Worm (Caenorhabditis elegans) whole organism, L4 larva: ENCODE results near the gene srb-18.
"Not testable (repeated sequence)": the region's sequence is repeated elsewhere in the genome, so short reads cannot be mapped to it uniquely, and the experiment has no call there.

ENCODE experiments used
- F10B5.3 ChIP-seq: sonication (generic microtip); optimal IDR thresholded peaks from 2 replicates; lab custom pipeline; 2016; ENCODE audit warnings: mild to moderate bottlenecking, missing genetic modification characterization, missing compliant biosample characterization
- F37D6.2 ChIP-seq: sonication (generic microtip); optimal IDR thresholded peaks from 2 replicates; lab custom pipeline; 2016; ENCODE audit warnings: mild to moderate bottlenecking, missing genetic modification characterization, missing compliant biosample characterization
- F44E2.7 ChIP-seq: fragments of 200-800 bp; sonication (Bioruptor generic); IDR thresholded peaks from 2 replicates; pipeline ENCODE4 v2.1.2; 2022; ENCODE audit warnings: missing genetic modification characterization, missing compliant biosample characterization
- ZK337.2 ChIP-seq: fragments of 200-800 bp; sonication (Bioruptor generic); IDR thresholded peaks from 2 replicates; pipeline ENCODE4 v1.3.6; 2022; ENCODE audit warnings: missing genetic modification reagents, missing genetic modification characterization, missing compliant biosample characterization
- aly-2 ChIP-seq: sonication (generic microtip); optimal IDR thresholded peaks from 2 replicates; lab custom pipeline; 2018; ENCODE audit warnings: missing biosample characterization, missing genetic modification characterization
- ceh-20 ChIP-seq: fragments of 200-800 bp; sonication (Bioruptor generic); IDR thresholded peaks from 2 replicates; pipeline ENCODE4 v1.3.6; 2022; ENCODE audit warnings: missing genetic modification reagents, missing genetic modification characterization, missing compliant biosample characterization
- ceh-32 ChIP-seq: sonication (generic microtip); optimal IDR thresholded peaks from 2 replicates; lab custom pipeline; 2016; ENCODE audit warnings: mild to moderate bottlenecking, missing genetic modification characterization, missing compliant biosample characterization; ENCODE audit not compliant: poor library complexity
- ceh-44 ChIP-seq: fragments of 200-800 bp; sonication (Bioruptor generic); IDR thresholded peaks from 2 replicates; pipeline ENCODE4 v1.3.6; 2022; ENCODE audit warnings: missing genetic modification reagents, missing genetic modification characterization, missing compliant biosample characterization
- ceh-62 ChIP-seq: sonication (generic microtip); optimal IDR thresholded peaks from 2 replicates; lab custom pipeline; 2017; ENCODE audit warnings: missing biosample characterization, missing genetic modification characterization
- cey-2 ChIP-seq: sonication (generic microtip); optimal IDR thresholded peaks from 3 replicates; lab custom pipeline; 2017; ENCODE audit warnings: missing genetic modification characterization, mild to moderate bottlenecking, missing compliant biosample characterization, antibody characterized with exemption, borderline replicate concordance; ENCODE audit not compliant: insufficient read depth
- ctbp-1 ChIP-seq: fragments of 200-800 bp; sonication (Bioruptor generic); IDR thresholded peaks from 2 replicates; pipeline ENCODE4 v1.3.6; 2022; ENCODE audit warnings: missing genetic modification reagents, missing genetic modification characterization, missing compliant biosample characterization
- daf-16 ChIP-seq, 3 experiments: sonication (generic microtip); optimal IDR thresholded peaks; 2 replicates each; lab custom pipeline; 2016 to 2017; ENCODE audit warnings: missing genetic modification characterization in 3 of 3, missing genetic modification reagents in 3 of 3, mild to moderate bottlenecking in 2 of 3, missing compliant biosample characterization in 2 of 3, missing biosample characterization in 1 of 3, moderate library complexity in 1 of 3
- hlh-11 ChIP-seq: fragments of 200-800 bp; sonication (Bioruptor generic); optimal IDR thresholded peaks from 2 replicates; lab custom pipeline; 2018; ENCODE audit warnings: mild to moderate bottlenecking, missing genetic modification characterization, missing compliant biosample characterization
- jun-1 ChIP-seq: fragments of 150-350 bp; optimal IDR thresholded peaks from 2 replicates; lab custom pipeline; 2014; ENCODE audit warnings: missing biosample characterization, missing genetic modification reagents, missing genetic modification characterization
- lin-13 ChIP-seq: fragments of 150-350 bp; optimal IDR thresholded peaks from 2 replicates; lab custom pipeline; 2014; ENCODE audit warnings: missing biosample characterization, missing genetic modification reagents, missing genetic modification characterization
- mdt-29 ChIP-seq: fragments of 200-800 bp; sonication (Bioruptor generic); IDR thresholded peaks from 2 replicates; pipeline ENCODE4 v1.3.6; 2022; ENCODE audit warnings: missing genetic modification reagents, missing genetic modification characterization, missing compliant biosample characterization
- mes-2 ChIP-seq: sonication (generic microtip); optimal IDR thresholded peaks from 2 replicates; lab custom pipeline; 2016; ENCODE audit warnings: missing genotype, mild to moderate bottlenecking, missing genetic modification characterization, missing compliant biosample characterization; ENCODE audit not compliant: poor library complexity, severe bottlenecking
- mxl-2 ChIP-seq: fragments of 200-800 bp; sonication (Bioruptor generic); conservative IDR thresholded peaks from 2 replicates; pipeline ENCODE4 v1.3.6; 2022; ENCODE audit warnings: missing genetic modification reagents, missing genetic modification characterization, missing compliant biosample characterization
- mxl-3 ChIP-seq: fragments of 200-800 bp; sonication (Bioruptor generic); optimal IDR thresholded peaks from 2 replicates; lab custom pipeline; 2018; ENCODE audit warnings: mild to moderate bottlenecking, missing genetic modification characterization, missing compliant biosample characterization
- nhr-11 ChIP-seq: fragments of 150-350 bp; optimal IDR thresholded peaks from 2 replicates; lab custom pipeline; 2014; ENCODE audit warnings: missing biosample characterization, missing genetic modification characterization
- nhr-111 ChIP-seq: fragments of 200-800 bp; sonication (Bioruptor generic); optimal IDR thresholded peaks from 2 replicates; lab custom pipeline; 2018; ENCODE audit warnings: mild to moderate bottlenecking, missing genetic modification characterization, missing compliant biosample characterization
- nhr-237 ChIP-seq: sonication (generic microtip); optimal IDR thresholded peaks from 2 replicates; lab custom pipeline; 2017; ENCODE audit warnings: missing biosample characterization, missing genetic modification characterization
- nhr-28 ChIP-seq: fragments of 150-350 bp; optimal IDR thresholded peaks from 2 replicates; lab custom pipeline; 2014; ENCODE audit warnings: missing biosample characterization, missing genetic modification characterization
- nhr-42 ChIP-seq: fragments of 200-800 bp; sonication (Bioruptor generic); IDR thresholded peaks from 2 replicates; pipeline ENCODE4 v1.3.6; 2022; ENCODE audit warnings: missing genetic modification characterization, missing compliant biosample characterization
- nhr-48 ChIP-seq: sonication (generic microtip); optimal IDR thresholded peaks from 2 replicates; lab custom pipeline; 2016; ENCODE audit warnings: mild to moderate bottlenecking, missing genetic modification characterization, missing compliant biosample characterization
- nhr-6 ChIP-seq: fragments of 150-350 bp; optimal IDR thresholded peaks from 2 replicates; lab custom pipeline; 2014; ENCODE audit warnings: missing biosample characterization, missing genetic modification characterization
- nhr-77 ChIP-seq: fragments of 150-350 bp; optimal IDR thresholded peaks from 2 replicates; lab custom pipeline; 2014; ENCODE audit warnings: missing biosample characterization, missing genetic modification characterization
- php-3 ChIP-seq: fragments of 200-800 bp; sonication (Bioruptor generic); IDR thresholded peaks from 2 replicates; pipeline ENCODE4 v1.3.6; 2022; ENCODE audit warnings: missing genetic modification reagents, missing genetic modification characterization, missing compliant biosample characterization
- pqm-1 ChIP-seq: sonication (generic microtip); optimal IDR thresholded peaks from 2 replicates; lab custom pipeline; 2017; ENCODE audit warnings: missing biosample characterization, missing genetic modification characterization
- sdz-12 ChIP-seq: fragments of 200-800 bp; sonication (Bioruptor generic); optimal IDR thresholded peaks from 2 replicates; lab custom pipeline; 2018; ENCODE audit warnings: mild to moderate bottlenecking, missing genetic modification characterization, missing compliant biosample characterization
- skn-1 ChIP-seq: fragments of 150-350 bp; optimal IDR thresholded peaks from 2 replicates; lab custom pipeline; 2014; ENCODE audit warnings: missing biosample characterization, missing genetic modification characterization
- snpc-1.2 ChIP-seq: fragments of 200-800 bp; sonication (Bioruptor generic); IDR thresholded peaks from 2 replicates; pipeline ENCODE4 v1.3.6; 2022; ENCODE audit warnings: missing genetic modification reagents, missing genetic modification characterization, missing compliant biosample characterization
- snpc-4 ChIP-seq: fragments of 150-350 bp; optimal IDR thresholded peaks from 2 replicates; lab custom pipeline; 2014; ENCODE audit warnings: missing biosample characterization, missing genetic modification characterization
- spr-1 ChIP-seq: sonication (generic microtip); optimal IDR thresholded peaks from 2 replicates; lab custom pipeline; 2016; ENCODE audit warnings: mild to moderate bottlenecking, missing genetic modification characterization, missing compliant biosample characterization
- spr-3 ChIP-seq: fragments of 200-800 bp; sonication (Bioruptor generic); optimal IDR thresholded peaks from 2 replicates; lab custom pipeline; 2018; ENCODE audit warnings: mild to moderate bottlenecking, missing genetic modification characterization, missing compliant biosample characterization
- unc-130 ChIP-seq: sonication (generic microtip); optimal IDR thresholded peaks from 2 replicates; lab custom pipeline; 2016; ENCODE audit warnings: missing genetic modification reagents, missing genetic modification characterization, missing compliant biosample characterization
- unc-62 ChIP-seq, 3 experiments: fragments of 150-350 bp in 1 of 3; sonication (generic microtip); optimal IDR thresholded peaks in 2 of 3; peaks in 1 of 3; 1 replicate in 1 of 3; 2 replicates in 2 of 3; lab custom pipeline; 2014 to 2017; ENCODE audit warnings: missing biosample characterization in 3 of 3, missing genetic modification characterization in 3 of 3, missing genetic modification reagents in 3 of 3, missing genotype in 1 of 3
- vab-7 ChIP-seq: fragments of 200-800 bp; sonication (Bioruptor generic); IDR thresholded peaks from 2 replicates; pipeline ENCODE4 v1.3.6; 2022; ENCODE audit warnings: missing genetic modification reagents, missing genetic modification characterization, missing compliant biosample characterization
- zag-1 ChIP-seq: fragments of 150-350 bp; optimal IDR thresholded peaks from 2 replicates; lab custom pipeline; 2014; ENCODE audit warnings: missing biosample characterization, missing genetic modification characterization
- zfp-2 ChIP-seq: sonication (generic microtip); optimal IDR thresholded peaks from 2 replicates; lab custom pipeline; 2016; ENCODE audit warnings: mild to moderate bottlenecking, missing genetic modification characterization, missing compliant biosample characterization

The srb-18 gene

DNA sequence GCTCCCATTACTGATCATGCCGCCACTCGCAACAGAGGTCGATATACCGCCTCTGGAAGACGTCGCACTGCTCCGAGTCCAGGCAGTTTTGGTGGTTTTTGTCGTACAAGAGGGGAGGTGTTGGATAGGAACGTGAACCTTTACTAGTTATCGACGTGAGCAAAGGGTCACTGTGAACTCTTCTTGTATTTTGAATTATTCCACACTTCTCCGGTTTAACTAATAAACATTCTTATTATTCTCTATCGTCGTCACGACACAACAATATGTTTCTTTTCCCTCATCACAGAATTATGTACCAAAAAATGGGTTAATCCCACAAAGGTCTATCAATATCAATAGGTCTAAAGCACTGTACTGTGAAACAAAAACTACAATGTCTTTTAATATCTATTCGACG is 3.6 kb upstream of the srb-18 start, which contains the start of gene nhr-171:
nhr-171 (plus strand) TSS at position 301 of the 400 bp plus-strand sequence.
- TF ChIP-seq nhr-28 (tag; lab: Kevin White, UChicago); mxl-3 (GFP tag; lab: Kevin White, UChicago); unc-62 (GFP tag; optimal IDR thresholded peaks at IDR 0.05 in 1 of 2; lab: Kevin White, UChicago); unc-62 (tag; optimal IDR thresholded peaks at IDR 0.05; lab: Kevin White, UChicago): not testable (repeated sequence)

DNA sequence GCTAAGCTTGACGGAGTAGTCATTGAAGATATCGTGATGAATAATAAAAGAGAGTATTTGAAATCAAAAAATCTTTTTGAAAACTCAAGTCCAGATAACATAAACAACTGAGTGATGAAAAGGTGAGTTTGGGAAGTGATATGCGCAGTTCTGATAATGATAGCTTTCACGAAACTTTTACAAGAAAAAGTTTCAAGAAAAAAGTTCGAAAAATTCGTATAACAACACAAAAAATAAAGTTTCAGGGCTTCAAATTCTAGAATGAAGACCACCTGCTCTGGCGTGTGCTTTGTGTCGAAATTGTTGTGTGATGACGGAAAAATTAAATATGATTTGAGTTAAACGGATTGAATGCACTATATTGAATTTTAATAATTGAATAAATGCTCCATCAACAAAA is 5.0 kb downstream of the srb-18 start, which contains the start of gene srb-19:
srb-19 (minus strand) TSS at position 101 of the 400 bp plus-strand sequence.
- TF ChIP-seq sdz-12 (GFP tag; lab: Kevin White, UChicago): no peak
- TF ChIP-seq nhr-111 (GFP tag; lab: Kevin White, UChicago): no peak
- no peak for TF ChIP-seq ceh-44 (GFP tag; lab: Robert Waterston, UW)
- TF ChIP-seq ceh-20 (GFP tag; lab: Robert Waterston, UW): no peak
- TF ChIP-seq ceh-62 (tag; lab: Kevin White, UChicago): no peak
- no peak for TF ChIP-seq unc-130 (GFP tag; lab: Kevin White, UChicago)
- TF ChIP-seq hlh-11 (tag; lab: Kevin White, UChicago): no peak
- TF ChIP-seq spr-3 (GFP tag; lab: Kevin White, UChicago): no peak
- no peak for TF ChIP-seq F10B5.3
- no peak for TF ChIP-seq mxl-2 (GFP tag; lab: Robert Waterston, UW)
- TF ChIP-seq vab-7: no peak
- TF ChIP-seq zag-1 (tag; lab: Kevin White, UChicago): no peak
- no peak for TF ChIP-seq nhr-11 (tag; lab: Kevin White, UChicago)
- TF ChIP-seq snpc-4 (tag; lab: Kevin White, UChicago): no peak
- no peak for TF ChIP-seq nhr-77 (tag; lab: Kevin White, UChicago)

DNA sequence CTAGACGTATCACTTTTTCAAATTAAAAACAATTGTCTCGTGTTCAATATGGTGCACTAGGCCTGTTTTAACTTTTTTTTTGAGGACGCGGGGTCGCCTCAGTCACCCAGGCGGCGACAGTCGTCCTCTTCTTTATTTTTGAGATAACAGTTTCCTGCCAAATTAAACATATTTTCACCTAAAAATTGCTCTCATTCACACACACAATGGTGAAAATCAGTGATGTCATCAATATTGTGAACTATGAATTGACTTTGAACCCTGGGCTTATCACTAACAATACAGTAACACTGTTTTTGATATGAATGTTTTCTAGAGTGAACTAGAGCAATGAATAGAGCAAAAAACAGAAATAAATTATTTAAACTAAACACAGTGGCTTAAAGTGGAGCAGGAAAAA is 6.3 kb downstream of the srb-18 start:
- TF ChIP-seq nhr-48 (tag; lab: Kevin White, UChicago): peak; percentile 19
- no peak for TF ChIP-seq cey-2 (tag; lab: Kevin White, UChicago)
- no peak for TF ChIP-seq lin-13
- peak; percentile 58 for TF ChIP-seq pqm-1
- peak; percentile 22 for TF ChIP-seq nhr-77 (tag; lab: Kevin White, UChicago)
- no peak for TF ChIP-seq jun-1 (tag; lab: Kevin White, UChicago)
- TF ChIP-seq skn-1 (tag; lab: Kevin White, UChicago): no peak
- peak; percentile 41 for TF ChIP-seq nhr-28 (tag; lab: Kevin White, UChicago)
- no peak for TF ChIP-seq daf-16 (GFP tag; optimal IDR thresholded peaks at IDR 0.05; lab: Kevin White, UChicago)
- peak; percentile 94 for TF ChIP-seq daf-16 (tag; optimal IDR thresholded peaks at IDR 0.05; lab: Kevin White, UChicago)
- TF ChIP-seq, all 104 proteins: peak for 5

DNA sequence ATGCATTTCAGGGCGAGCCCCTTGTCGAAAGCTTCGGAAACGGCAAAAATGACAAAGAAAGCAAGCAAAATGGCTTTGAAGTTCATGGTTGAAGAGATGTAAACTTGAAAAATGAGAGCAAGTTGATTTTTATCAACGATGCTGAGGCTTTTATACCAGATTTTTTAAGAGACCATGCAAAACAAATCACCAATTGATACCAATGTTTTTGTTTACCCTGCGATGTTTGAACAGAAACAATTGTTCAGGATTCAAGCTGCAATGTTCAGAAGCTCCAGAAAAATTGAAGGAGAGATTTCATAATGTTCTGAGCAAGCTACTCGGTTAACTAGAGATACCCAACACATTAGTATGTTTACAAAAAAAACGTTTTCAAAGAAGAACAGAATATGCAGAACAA is 7.2 kb downstream of the srb-18 start, which contains the start of gene C54F6.15:
C54F6.15 (minus strand) TSS at position 101 of the 400 bp plus-strand sequence.
- TF ChIP-seq nhr-6: no peak
- TF ChIP-seq zfp-2 (tag; lab: Kevin White, UChicago): no peak
- TF ChIP-seq aly-2 (tag; lab: Kevin White, UChicago): no peak
- TF ChIP-seq F37D6.2 (tag; lab: Kevin White, UChicago): no peak
- no peak for TF ChIP-seq nhr-237 (tag; lab: Kevin White, UChicago)
- TF ChIP-seq ceh-32 (tag; lab: Kevin White, UChicago): no peak
- TF ChIP-seq spr-1 (tag; lab: Kevin White, UChicago): no peak
- no peak for TF ChIP-seq spr-3 (GFP tag; lab: Kevin White, UChicago)
- no peak for TF ChIP-seq skn-1 (tag; lab: Kevin White, UChicago)
- TF ChIP-seq mes-2: no peak
- TF ChIP-seq nhr-42 (GFP tag; lab: Robert Waterston, UW): no peak
- no peak for TF ChIP-seq php-3 (GFP tag; lab: Robert Waterston, UW)
- no peak for TF ChIP-seq F44E2.7
- no peak for TF ChIP-seq ctbp-1
- no peak for TF ChIP-seq ZK337.2 (GFP tag; lab: Robert Waterston, UW)
- TF ChIP-seq mdt-29 (GFP tag; lab: Robert Waterston, UW): no peak
- TF ChIP-seq snpc-1.2 (GFP tag; lab: Robert Waterston, UW): no peak
- TF ChIP-seq mxl-3 (GFP tag; lab: Kevin White, UChicago): no peak
- TF ChIP-seq ceh-44 (GFP tag; lab: Robert Waterston, UW): no peak
